Fruit fly (Drosophila melanogaster): ENCODE data around the gene Nup43.

- TF ChIP-seq CTCF (optimal IDR thresholded peaks at IDR 0.05): no peak
- no peak for TF ChIP-seq CG8478 (optimal IDR thresholded peaks at IDR 0.05)
Measured at dm6 chr3R:18380251-18380812, 13.9 kb downstream of the Nup43 start.
